Worm (Caenorhabditis elegans): ENCODE measurements around the gene K02A6.3.
"Not testable (repeated sequence)": the region's sequence is repeated elsewhere in the genome, so short reads cannot be mapped to it uniquely, and the experiment has no call there.

DNA sequence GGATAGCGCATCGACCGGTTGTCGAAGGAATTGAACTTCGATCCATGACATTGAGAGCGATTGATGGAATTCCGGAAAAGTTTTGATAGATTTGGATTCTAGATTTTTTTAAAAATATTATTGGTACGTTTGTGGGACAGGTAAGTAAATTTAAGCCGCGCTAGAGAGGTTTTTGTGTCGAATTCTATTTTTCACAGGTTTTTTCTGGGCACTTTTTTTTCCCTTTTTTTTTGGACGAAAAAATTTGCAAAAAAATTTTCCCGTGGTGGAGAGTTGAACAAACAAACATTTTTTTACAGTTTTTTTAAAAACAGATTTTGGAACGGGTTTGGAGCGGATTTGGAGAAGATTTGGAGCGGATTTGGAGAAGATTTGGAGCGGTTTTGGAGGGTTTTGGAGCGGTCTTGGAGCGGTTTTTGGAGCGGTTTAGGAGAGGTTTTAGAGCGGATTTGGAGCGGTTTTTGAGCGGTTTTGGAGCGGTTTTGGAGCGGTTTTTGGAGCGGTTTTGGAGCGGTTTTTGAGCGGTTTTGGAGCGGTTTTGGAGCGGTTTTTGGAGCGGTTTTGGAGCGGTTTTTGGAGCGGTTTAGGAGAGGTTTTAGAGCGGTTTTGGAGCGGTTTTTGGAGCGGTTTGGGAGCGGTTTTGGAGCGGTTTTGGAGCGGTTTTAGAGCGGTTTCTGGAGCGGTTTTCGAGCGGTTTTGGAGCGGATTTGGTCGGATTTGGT, 50.0 kb downstream of the K02A6.3 start, which contains the start of gene C17H11.4:
- not testable (repeated sequence) for TF ChIP-seq lin-39, rnt-1, nhr-12, mdl-1, dsc-1, ceh-90, elt-2 (tag; optimal IDR thresholded peaks at IDR 0.05)

All from whole organism, L1 larva.